Worm (Caenorhabditis elegans): ENCODE data around the gene gap-2.

gap-2 gene

ce11 chrX:9443871-9444270 lies 28.4 kb upstream of the gap-2 start:
- TF ChIP-seq ceh-2 (tag; optimal IDR thresholded peaks at IDR 0.05) (no peak), unc-42 (tag; optimal IDR thresholded peaks at IDR 0.05) (peak; percentile 57), pros-1 (tag; optimal IDR thresholded peaks at IDR 0.05) (no peak)

DNA sequence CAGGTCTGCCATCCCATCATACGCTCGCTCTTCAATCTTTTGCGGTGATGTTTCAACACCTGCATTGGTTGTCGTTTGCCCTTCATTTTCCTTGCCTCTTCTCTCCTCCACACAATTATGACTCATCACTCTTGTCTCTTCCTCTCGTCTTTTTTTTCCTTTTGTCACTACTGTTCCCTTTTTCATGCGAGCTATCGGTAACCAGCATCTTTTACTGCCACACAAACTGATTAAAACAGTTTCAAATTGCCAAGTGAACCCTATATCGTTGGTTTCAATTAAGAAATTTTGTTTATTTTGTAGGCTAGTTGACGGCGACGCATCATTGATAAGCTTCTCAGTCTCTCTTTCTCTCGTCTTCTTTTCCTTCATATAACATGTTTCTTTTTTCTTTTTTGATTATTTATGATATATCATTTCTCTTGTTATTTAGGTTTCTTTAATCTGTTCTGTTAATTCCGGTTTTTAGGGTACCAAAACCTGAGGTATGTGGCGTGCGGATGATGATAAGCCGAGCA lies 26.0 kb upstream of the gap-2 start, which contains the start of gene ZK899.1:
Gene ZK899.1, plus strand, starts transcription at position 468 of the 518 bp plus-strand sequence.
- TF ChIP-seq elt-2 (tag; optimal IDR thresholded peaks at IDR 0.05) (peak; percentile 49), odd-2 (tag; optimal IDR thresholded peaks at IDR 0.05) (no peak), elt-4 (tag; optimal IDR thresholded peaks at IDR 0.05) (no peak), ceh-14 (tag; optimal IDR thresholded peaks at IDR 0.05) (no peak), sdc-2 (tag; optimal IDR thresholded peaks at IDR 0.05) (no peak), ttx-3 (tag; optimal IDR thresholded peaks at IDR 0.05) (no peak)

DNA sequence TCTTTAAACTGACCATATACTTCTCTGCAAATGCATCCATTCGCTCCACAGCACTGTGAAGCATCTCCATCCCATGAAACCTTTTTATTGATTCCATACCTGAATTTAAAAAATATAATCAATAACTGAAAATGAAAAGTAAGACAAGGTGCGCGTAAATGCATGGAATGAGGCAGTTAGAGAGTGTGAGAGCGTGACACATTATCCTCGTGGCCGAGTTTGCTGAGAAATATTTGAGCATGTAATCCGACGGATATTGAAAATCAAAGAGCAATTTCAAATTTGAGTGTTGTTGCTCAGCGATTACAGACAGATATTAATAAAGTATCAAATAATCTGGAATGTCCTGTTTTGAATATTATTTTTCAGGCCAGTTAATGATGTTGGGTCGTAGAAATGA lies 22.9 kb upstream of the gap-2 start, which contains the start of gene ZK899.7:
Gene ZK899.7, minus strand, starts transcription at position 101 of the 400 bp plus-strand sequence.
- TF ChIP-seq pros-1 (tag; optimal IDR thresholded peaks at IDR 0.05): no peak
- no peak for TF ChIP-seq ets-4 (tag; optimal IDR thresholded peaks at IDR 0.05)
- no peak for TF ChIP-seq unc-3 (GFP tag; conservative IDR thresholded peaks at IDR 0.05)
- TF ChIP-seq unc-3 (tag; optimal IDR thresholded peaks at IDR 0.05): no peak
- no peak for TF ChIP-seq ceh-22 (tag; optimal IDR thresholded peaks at IDR 0.05)
- TF ChIP-seq K09A11.1 (tag; optimal IDR thresholded peaks at IDR 0.05; ENCODE audit: insufficient read depth): no peak
- TF ChIP-seq gmeb-2 (tag; optimal IDR thresholded peaks at IDR 0.05): no peak
- TF ChIP-seq ceh-19 (GFP tag; optimal IDR thresholded peaks at IDR 0.05): no peak
- no peak for TF ChIP-seq ceh-24 (tag; optimal IDR thresholded peaks at IDR 0.05)
- no peak for TF ChIP-seq ahr-1 (tag; optimal IDR thresholded peaks at IDR 0.05)
- TF ChIP-seq hlh-30 (tag; optimal IDR thresholded peaks at IDR 0.05; ENCODE audit: insufficient read depth): no peak
- no peak for TF ChIP-seq ceh-14 (tag; optimal IDR thresholded peaks at IDR 0.05)
- TF ChIP-seq dve-1 (tag; optimal IDR thresholded peaks at IDR 0.05): no peak
- no peak for TF ChIP-seq pha-4 (tag; optimal IDR thresholded peaks at IDR 0.05)
- TF ChIP-seq pat-9 (tag; optimal IDR thresholded peaks at IDR 0.05): no peak
- no peak for TF ChIP-seq unc-86 (tag; optimal IDR thresholded peaks at IDR 0.05)
- no peak for TF ChIP-seq zip-5 (tag; optimal IDR thresholded peaks at IDR 0.05)
- no peak for TF ChIP-seq hlh-13 (GFP tag; optimal IDR thresholded peaks at IDR 0.05)
- no peak for TF ChIP-seq tbx-7 (tag; optimal IDR thresholded peaks at IDR 0.05)
- no peak for TF ChIP-seq C38D4.7 (GFP tag; optimal IDR thresholded peaks at IDR 0.05)
- no peak for TF ChIP-seq eyg-1 (tag; optimal IDR thresholded peaks at IDR 0.05)

DNA sequence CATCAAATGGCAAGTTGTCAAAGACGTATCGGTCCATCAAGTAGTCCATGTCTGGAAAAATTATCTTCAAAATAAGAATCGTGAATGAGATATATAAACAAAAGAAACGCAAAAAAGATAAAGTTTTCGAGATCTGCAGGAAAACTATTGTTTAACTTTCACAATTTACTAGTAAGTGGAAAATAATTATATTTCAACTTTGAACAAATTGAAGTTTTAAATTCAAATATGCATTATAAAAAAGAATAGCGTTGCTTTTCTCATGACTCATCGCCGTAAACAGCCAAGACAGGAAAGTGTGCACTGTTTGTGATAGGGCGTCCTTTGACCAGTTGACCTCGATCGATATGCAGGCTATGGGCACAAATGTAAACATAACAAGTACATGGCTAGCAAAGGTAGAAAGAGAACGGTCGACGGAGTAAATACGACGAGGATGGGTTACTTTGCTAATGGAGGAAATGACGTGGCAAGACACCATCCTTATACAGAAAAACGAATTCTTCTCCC lies 20.3 kb upstream of the gap-2 start, which contains the start of gene ZK899.2:
Gene ZK899.2, minus strand, starts transcription at position 51 of the 510 bp plus-strand sequence.
- no peak for TF ChIP-seq ceh-22 (tag; optimal IDR thresholded peaks at IDR 0.05)
- TF ChIP-seq T23F11.4 (GFP tag; optimal IDR thresholded peaks at IDR 0.05): no peak

DNA sequence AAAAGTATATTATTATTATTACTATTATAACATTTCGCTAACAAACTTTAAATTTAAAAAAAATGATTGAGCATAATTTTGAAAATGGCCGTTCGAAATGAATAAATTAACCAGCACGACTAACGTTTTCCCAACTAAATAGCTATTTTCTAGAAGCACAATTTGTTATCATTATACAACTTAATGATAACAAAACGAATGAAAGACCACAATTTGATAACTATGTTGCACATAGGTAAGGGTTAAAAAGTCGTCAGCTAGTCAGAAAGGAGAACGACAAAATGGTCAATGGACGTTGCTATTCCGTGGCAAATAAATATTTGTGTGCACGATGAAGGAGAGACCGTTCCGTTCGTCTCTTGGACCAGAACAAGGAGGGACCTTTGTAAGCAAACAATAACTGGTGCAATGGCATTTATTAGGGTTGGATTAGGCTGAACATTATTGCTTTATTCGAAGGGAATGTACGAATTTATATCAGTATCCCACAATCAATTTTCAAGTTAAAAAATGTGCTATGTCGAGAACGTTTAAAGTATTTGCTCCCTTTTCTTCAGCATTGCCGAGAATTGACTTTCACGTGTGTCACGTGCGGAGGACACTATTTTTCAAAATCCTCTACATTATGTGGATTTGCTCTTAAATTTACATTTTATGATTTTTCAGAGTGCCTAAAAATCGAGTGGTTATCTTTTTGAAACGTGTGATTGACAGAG lies 19.6 kb upstream of the gap-2 start, which contains the start of gene ZK899.3:
Gene ZK899.3, plus strand, starts transcription at position 666 of the 716 bp plus-strand sequence.
- TF ChIP-seq nfya-1 (tag; optimal IDR thresholded peaks at IDR 0.05): no peak
- peak; percentile 63 for TF ChIP-seq elt-2 (tag; optimal IDR thresholded peaks at IDR 0.05)
- no peak for TF ChIP-seq ceh-6 (GFP tag; optimal IDR thresholded peaks at IDR 0.05)

Data from whole organism, late embryonic.